Fruit fly (Drosophila melanogaster) whole organism, adult: ENCODE data around the gene mwh.
"Not testable (repeated sequence)": the region's sequence is repeated elsewhere in the genome, so short reads cannot be mapped to it uniquely, and the experiment has no call there.

Source experiments
- CG11617 ChIP-seq: fragments of 200-800 bp; sonication (Bioruptor generic); optimal IDR thresholded peaks from 2 replicates; lab custom pipeline; 2017; ENCODE audit warnings: mild to moderate bottlenecking, missing biosample characterization, missing genetic modification reagents, missing genetic modification characterization
- CG12768 ChIP-seq: fragments of 200-800 bp; sonication (Bioruptor generic); optimal IDR thresholded peaks from 2 replicates; lab custom pipeline; 2017; ENCODE audit warnings: missing biosample characterization, missing genetic modification characterization, mild to moderate bottlenecking, moderate library complexity, missing genetic modification reagents
- CG1620 ChIP-seq: fragments of 200-800 bp; sonication (Bioruptor generic); optimal IDR thresholded peaks from 2 replicates; lab custom pipeline; 2016; ENCODE audit warnings: missing biosample characterization, missing genetic modification characterization
- Crg-1 ChIP-seq: fragments of 200-800 bp; sonication (Bioruptor generic); optimal IDR thresholded peaks from 2 replicates; lab custom pipeline; 2016; ENCODE audit warnings: missing biosample characterization, missing genetic modification characterization

- not testable (repeated sequence) for TF ChIP-seq Crg-1 (GFP tag; lab: Kevin White, UChicago); CG12768; CG1620 (GFP tag; lab: Kevin White, UChicago); CG11617 (GFP tag; lab: Kevin White, UChicago)
Observed at dm6 chr3L:1245810-1246209, 45.2 kb downstream of the mwh start, which contains the start of gene Klp61F.
